Fruit fly (Drosophila melanogaster) Kc167 (cell line): ENCODE measurements around the gene INPP5E.

Experiments
- Sin3A ChIP-seq: fragments of >200 bp; optimal IDR thresholded peaks from 2 replicates; lab custom pipeline; 2018; ENCODE audit warnings: missing external identifiers
- insv ChIP-seq: fragments of >200 bp; optimal IDR thresholded peaks from 3 replicates; lab custom pipeline; 2018; ENCODE audit warnings: missing external identifiers
- psq ChIP-seq: fragments of >200 bp; optimal IDR thresholded peaks from 2 replicates; lab custom pipeline; 2017; ENCODE audit warnings: missing external identifiers
- ttk ChIP-seq: sonication (Bioruptor generic); optimal IDR thresholded peaks from 2 replicates; lab custom pipeline; 2017; ENCODE audit warnings: missing external identifiers

DNA sequence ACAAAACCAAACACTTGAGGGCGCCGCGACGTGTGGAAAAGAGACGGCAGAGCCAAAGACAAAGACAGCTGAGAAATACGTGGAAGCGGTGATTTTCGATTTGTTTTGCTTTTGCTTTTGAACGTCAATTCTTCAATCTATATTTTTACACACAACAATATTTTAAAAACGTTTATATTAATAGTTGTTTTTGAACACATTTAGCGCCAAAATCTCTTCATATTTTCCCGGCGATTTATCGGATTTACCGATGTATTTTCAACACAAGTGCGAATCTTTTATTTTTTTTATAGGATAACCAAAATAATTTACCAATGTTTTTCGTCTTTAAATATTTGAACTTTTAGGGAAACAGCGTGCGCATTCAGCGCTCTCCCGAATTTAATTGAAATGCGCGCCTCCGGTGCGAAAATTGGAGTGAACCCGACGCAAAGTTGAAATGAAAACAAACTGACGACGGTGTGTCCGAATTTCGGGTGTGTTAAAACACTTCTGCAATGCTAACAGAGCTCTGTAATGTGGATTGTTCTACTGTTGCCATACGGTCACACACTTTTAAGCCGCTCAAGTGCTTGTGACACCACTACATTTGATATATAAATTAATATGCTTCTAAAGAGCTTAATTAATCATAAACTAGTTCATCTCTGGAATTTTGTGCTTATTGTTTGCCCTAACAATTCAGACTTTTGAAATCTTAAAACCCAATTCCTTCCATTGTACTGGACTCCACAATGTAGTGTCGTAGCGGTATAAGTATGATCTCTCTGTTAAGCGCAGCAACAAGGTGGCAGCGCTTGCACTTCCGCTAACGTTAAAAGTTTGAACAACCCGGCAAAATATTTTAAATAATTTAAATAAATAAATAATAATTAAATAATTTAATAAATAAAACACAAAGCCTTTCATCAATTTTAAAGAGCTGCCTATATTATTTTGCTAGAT, 10.8 kb upstream of the INPP5E start, which contains the start of gene app:
- no peak for TF ChIP-seq psq (lab: Kevin White, UChicago)
- TF ChIP-seq Sin3A (lab: Kevin White, UChicago): no peak
- no peak for TF ChIP-seq insv (lab: Kevin White, UChicago)
- no peak for TF ChIP-seq ttk (lab: Kevin White, UChicago)
